Fruit fly (Drosophila melanogaster): ENCODE data around the gene gdl.

Gene gdl

dm6 chr3L:15509398-15509797 is at the start of gene gdl, which contains the start of gene gdl-ORF39:
Gene gdl (plus strand): TSS chr3L:15509445.
Gene gdl-ORF39 (plus strand): TSS chr3L:15509445.
- no peak for TF ChIP-seq cnc (optimal IDR thresholded peaks at IDR 0.05)
- TF ChIP-seq bab1 (GFP tag; optimal IDR thresholded peaks at IDR 0.05), result peak; percentile 54
- peak; percentile 54 for TF ChIP-seq Mnt (GFP tag; optimal IDR thresholded peaks at IDR 0.05)

dm6 chr3L:15474010-15474409 is 35.2 kb upstream of the gdl start, which contains the start of gene cocoon:
Gene cocoon (minus strand): TSS chr3L:15474110.
- TF ChIP-seq ovo (GFP tag; optimal IDR thresholded peaks at IDR 0.05) (no peak), CG33017 (tag; optimal IDR thresholded peaks at IDR 0.05) (no peak), CG12768 (GFP tag; optimal IDR thresholded peaks at IDR 0.05) (no peak), Clk (GFP tag; optimal IDR thresholded peaks at IDR 0.05) (no peak), cic (GFP tag; optimal IDR thresholded peaks at IDR 0.05) (no peak), bab1 (GFP tag; optimal IDR thresholded peaks at IDR 0.05) (no peak), CG7101 (tag; optimal IDR thresholded peaks at IDR 0.05) (no peak), CG7045 (GFP tag; optimal IDR thresholded peaks at IDR 0.05) (no peak), Mnt (GFP tag; optimal IDR thresholded peaks at IDR 0.05) (no peak), tj (GFP tag; optimal IDR thresholded peaks at IDR 0.05) (no peak), CG11617 (GFP tag; optimal IDR thresholded peaks at IDR 0.05) (no peak), toe (GFP tag; optimal IDR thresholded peaks at IDR 0.05) (no peak), CG1620 (GFP tag; optimal IDR thresholded peaks at IDR 0.05) (no peak)

DNA sequence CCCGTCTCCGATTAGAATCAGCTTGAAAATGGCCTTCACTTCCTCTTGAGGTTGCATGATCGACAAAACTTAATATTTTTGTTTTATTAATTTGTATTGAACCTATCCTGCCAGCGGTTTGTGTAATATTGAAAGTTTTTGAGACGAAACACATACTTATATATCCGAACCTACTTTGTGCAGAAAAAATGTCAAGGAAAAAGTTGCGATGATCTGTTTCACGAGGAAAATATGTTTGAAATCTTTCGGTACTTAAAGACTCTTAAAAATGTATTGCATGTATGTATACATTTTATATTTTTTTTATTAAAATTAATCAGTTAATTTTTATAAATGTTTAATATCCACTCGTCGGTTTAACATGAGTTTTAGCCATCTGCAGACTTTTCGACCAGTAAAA is 23.9 kb upstream of the gdl start, which contains the start of gene Ran-like:
Gene Ran-like (minus strand): TSS at position 101 of the 400 bp plus-strand sequence.
- TF ChIP-seq toe (GFP tag; optimal IDR thresholded peaks at IDR 0.05) (no peak), CG12768 (GFP tag; optimal IDR thresholded peaks at IDR 0.05) (no peak), pad (GFP tag; optimal IDR thresholded peaks at IDR 0.05) (no peak), Clk (GFP tag; optimal IDR thresholded peaks at IDR 0.05) (no peak), ovo (GFP tag; optimal IDR thresholded peaks at IDR 0.05) (no peak), Crg-1 (GFP tag; optimal IDR thresholded peaks at IDR 0.05) (no peak), CG14711 (tag; optimal IDR thresholded peaks at IDR 0.05) (no peak)

- no peak for TF ChIP-seq CG7045 (GFP tag; optimal IDR thresholded peaks at IDR 0.05)
- TF ChIP-seq CG7101 (tag; optimal IDR thresholded peaks at IDR 0.05), result no peak
- TF ChIP-seq bab1 (GFP tag; optimal IDR thresholded peaks at IDR 0.05), result no peak
- no peak for TF ChIP-seq pad (GFP tag; optimal IDR thresholded peaks at IDR 0.05)
- no peak for TF ChIP-seq Crg-1 (GFP tag; optimal IDR thresholded peaks at IDR 0.05)
- TF ChIP-seq CG12768 (GFP tag; optimal IDR thresholded peaks at IDR 0.05), result no peak
- no peak for TF ChIP-seq toe (GFP tag; optimal IDR thresholded peaks at IDR 0.05)
- no peak for TF ChIP-seq CG33017 (tag; optimal IDR thresholded peaks at IDR 0.05)
- TF ChIP-seq CG1620 (GFP tag; optimal IDR thresholded peaks at IDR 0.05), result no peak
- TF ChIP-seq CG11617 (GFP tag; optimal IDR thresholded peaks at IDR 0.05), result no peak
- no peak for TF ChIP-seq CG14711 (tag; optimal IDR thresholded peaks at IDR 0.05)
- peak; percentile 89 for TF ChIP-seq kay (GFP tag; ENCODE audit: borderline replicate concordance)
- peak; percentile 83 for TF ChIP-seq Mnt (GFP tag; optimal IDR thresholded peaks at IDR 0.05)
- no peak for TF ChIP-seq Clk (GFP tag; optimal IDR thresholded peaks at IDR 0.05)
- peak; percentile 77 for TF ChIP-seq cic (GFP tag; optimal IDR thresholded peaks at IDR 0.05)
- TF ChIP-seq Hr96 (GFP tag; optimal IDR thresholded peaks at IDR 0.05), result no peak
- no peak for TF ChIP-seq CG5204 (GFP tag; optimal IDR thresholded peaks at IDR 0.05)
Observed at dm6 chr3L:15493886-15494598, 15.2 kb upstream of the gdl start.

dm6 chr3L:15494599-15495271 is 14.5 kb upstream of the gdl start:
- TF ChIP-seq bab1 (GFP tag; optimal IDR thresholded peaks at IDR 0.05) (no peak), CG5204 (GFP tag; optimal IDR thresholded peaks at IDR 0.05) (no peak), Crg-1 (GFP tag; optimal IDR thresholded peaks at IDR 0.05) (no peak), CG33017 (tag; optimal IDR thresholded peaks at IDR 0.05) (no peak), CG7101 (tag; optimal IDR thresholded peaks at IDR 0.05) (no peak), Mnt (GFP tag; optimal IDR thresholded peaks at IDR 0.05) (peak; percentile 1), cic (GFP tag; optimal IDR thresholded peaks at IDR 0.05) (peak; percentile 47), ovo (GFP tag; optimal IDR thresholded peaks at IDR 0.05) (peak; percentile 21), tj (GFP tag; optimal IDR thresholded peaks at IDR 0.05) (no peak), Clk (GFP tag; optimal IDR thresholded peaks at IDR 0.05) (no peak), kay (GFP tag; ENCODE audit: borderline replicate concordance) (peak; percentile 70), CG14711 (tag; optimal IDR thresholded peaks at IDR 0.05) (no peak)

dm6 chr3L:15495449-15495848 is 13.8 kb upstream of the gdl start, which contains the start of gene CG12355:
Gene CG12355 (minus strand): TSS chr3L:15495549.
- no peak for TF ChIP-seq CG5204 (GFP tag; optimal IDR thresholded peaks at IDR 0.05)
- TF ChIP-seq cnc (optimal IDR thresholded peaks at IDR 0.05), result no peak
- no peak for TF ChIP-seq CG7101 (tag; optimal IDR thresholded peaks at IDR 0.05)
- TF ChIP-seq ovo (GFP tag; optimal IDR thresholded peaks at IDR 0.05), result no peak
- no peak for TF ChIP-seq CG7045 (GFP tag; optimal IDR thresholded peaks at IDR 0.05)
- no peak for TF ChIP-seq CG11617 (GFP tag; optimal IDR thresholded peaks at IDR 0.05)
- TF ChIP-seq CG12768 (GFP tag; optimal IDR thresholded peaks at IDR 0.05), result no peak
- no peak for TF ChIP-seq Clk (GFP tag; optimal IDR thresholded peaks at IDR 0.05)
- TF ChIP-seq Mnt (GFP tag; optimal IDR thresholded peaks at IDR 0.05), result no peak
- TF ChIP-seq kay (GFP tag; ENCODE audit: borderline replicate concordance), result no peak
- no peak for TF ChIP-seq bab1 (GFP tag; optimal IDR thresholded peaks at IDR 0.05)
- no peak for TF ChIP-seq CG1620 (GFP tag; optimal IDR thresholded peaks at IDR 0.05)
- no peak for TF ChIP-seq tj (GFP tag; optimal IDR thresholded peaks at IDR 0.05)
- no peak for TF ChIP-seq CG14711 (tag; optimal IDR thresholded peaks at IDR 0.05)
- TF ChIP-seq Crg-1 (GFP tag; optimal IDR thresholded peaks at IDR 0.05), result no peak
- TF ChIP-seq pad (GFP tag; optimal IDR thresholded peaks at IDR 0.05), result no peak
- TF ChIP-seq Hr96 (GFP tag; optimal IDR thresholded peaks at IDR 0.05), result no peak
- TF ChIP-seq toe (GFP tag; optimal IDR thresholded peaks at IDR 0.05), result no peak
- TF ChIP-seq CG33017 (tag; optimal IDR thresholded peaks at IDR 0.05), result no peak

Data from whole organism, adult.